Fruit fly (Drosophila melanogaster): ENCODE measurements around the gene CkIIalpha-i1.

Gene CkIIalpha-i1

DNA sequence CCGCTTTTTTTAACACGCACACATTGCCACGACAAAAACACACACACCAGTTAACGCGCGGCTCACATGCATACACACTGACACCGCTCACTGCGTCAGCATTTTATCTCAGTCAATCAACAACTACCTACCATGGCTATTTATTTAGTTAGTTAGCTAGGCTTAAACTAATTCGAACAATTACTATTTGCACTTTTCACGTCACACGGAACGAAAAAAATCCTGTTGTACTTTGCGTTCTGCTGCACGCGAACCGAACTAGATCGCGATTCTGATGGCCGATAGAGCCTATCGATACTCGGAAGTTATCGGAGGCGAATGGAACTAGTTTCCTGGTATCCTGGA is 664 bp upstream of the CkIIalpha-i1 start, which contains the start of gene fwe (continued):
- TF ChIP-seq CG3065 (GFP tag; optimal IDR thresholded peaks at IDR 0.05), result no peak
- no peak for TF ChIP-seq zf30C (GFP tag; optimal IDR thresholded peaks at IDR 0.05)
- TF ChIP-seq CG1647 (GFP tag; optimal IDR thresholded peaks at IDR 0.05), result no peak
- TF ChIP-seq CG16815 (GFP tag; optimal IDR thresholded peaks at IDR 0.05), result no peak
- peak; percentile 55 for TF ChIP-seq Med (GFP tag)
- TF ChIP-seq cg (GFP tag; optimal IDR thresholded peaks at IDR 0.05), result peak; percentile 46
- TF ChIP-seq CG6689 (GFP tag; IDR thresholded peaks at IDR 0.05), result no peak
- no peak for TF ChIP-seq CG6854 (GFP tag; optimal IDR thresholded peaks at IDR 0.05)
- no peak for TF ChIP-seq stc (GFP tag; IDR thresholded peaks at IDR 0.05)
- TF ChIP-seq sna (GFP tag; IDR thresholded peaks at IDR 0.05; ENCODE audit: partially characterized antibody), result peak; percentile 13
- no peak for TF ChIP-seq CG10979 (tag; optimal IDR thresholded peaks at IDR 0.05)
- peak; percentile 9; the same call in 1 of the 3 replicates for TF ChIP-seq hb (GFP tag; IDR thresholded peaks at IDR 0.05; ENCODE audit: partially characterized antibody)
- TF ChIP-seq knrl (GFP tag; IDR thresholded peaks at IDR 0.05; ENCODE audit: partially characterized antibody), result peak; percentile 63
- TF ChIP-seq Stat92E (GFP tag; optimal IDR thresholded peaks at IDR 0.05), result no peak
- TF ChIP-seq amos (GFP tag; IDR thresholded peaks at IDR 0.05; ENCODE audit: partially characterized antibody), result peak; percentile 88
- no peak for TF ChIP-seq CG17829 (tag; optimal IDR thresholded peaks at IDR 0.05)
- no peak for TF ChIP-seq CG5245 (GFP tag; optimal IDR thresholded peaks at IDR 0.05)
- no peak for TF ChIP-seq sim (GFP tag; IDR thresholded peaks at IDR 0.05)
- TF ChIP-seq CG2678 (tag; optimal IDR thresholded peaks at IDR 0.05), result no peak
- no peak for TF ChIP-seq ranshi (GFP tag; IDR thresholded peaks at IDR 0.05)
- peak; percentile 12; the same call in 1 of the 2 replicates for TF ChIP-seq E2f2 (GFP tag; IDR thresholded peaks at IDR 0.05)
- peak; percentile 35; the same call in 1 of the 4 replicates for TF ChIP-seq chinmo (GFP tag; IDR thresholded peaks at IDR 0.05; ENCODE audit: partially characterized antibody)
- no peak for TF ChIP-seq CG3995 (GFP tag; optimal IDR thresholded peaks at IDR 0.05)
- no peak for TF ChIP-seq CG18599 (GFP tag; optimal IDR thresholded peaks at IDR 0.05)
- peak; percentile 55; the same call in 1 of the 3 replicates for TF ChIP-seq mld (GFP tag; IDR thresholded peaks at IDR 0.05; ENCODE audit: partially characterized antibody)
- TF ChIP-seq MBD-R2 (GFP tag; IDR thresholded peaks at IDR 0.05), result peak; percentile 37; the same call in 1 of the 2 replicates
- TF ChIP-seq CG10654 (GFP tag; optimal IDR thresholded peaks at IDR 0.05), result no peak
- TF ChIP-seq CG14710 (tag; optimal IDR thresholded peaks at IDR 0.05), result no peak
- no peak for TF ChIP-seq az2 (GFP tag; optimal IDR thresholded peaks at IDR 0.05)
- peak; percentile 73 for TF ChIP-seq CG4617 (GFP tag; optimal IDR thresholded peaks at IDR 0.05; ENCODE audit: borderline replicate concordance)
- peak; percentile 32; the same call in 1 of the 3 replicates for TF ChIP-seq CG34422 (GFP tag; IDR thresholded peaks at IDR 0.05)
- no peak for TF ChIP-seq CG7556 (GFP tag; optimal IDR thresholded peaks at IDR 0.05)
- TF ChIP-seq ci (GFP tag; IDR thresholded peaks at IDR 0.05), result no peak; the same call in 2 of the 3 replicates
- TF ChIP-seq CG12236 (GFP tag; optimal IDR thresholded peaks at IDR 0.05), result no peak
- no peak for TF ChIP-seq CG4360 (GFP tag; IDR thresholded peaks at IDR 0.05)
- TF ChIP-seq zfh2 (GFP tag; optimal IDR thresholded peaks at IDR 0.05), result no peak
- no peak for TF ChIP-seq CG10959 (GFP tag; IDR thresholded peaks at IDR 0.05)
- no peak for TF ChIP-seq CG1529 (GFP tag; optimal IDR thresholded peaks at IDR 0.05)
- no peak for TF ChIP-seq CG31365 (tag; optimal IDR thresholded peaks at IDR 0.05)
- peak; percentile 80 for TF ChIP-seq Elba2 (GFP tag; optimal IDR thresholded peaks at IDR 0.05)
- no peak for TF ChIP-seq Dip3 (GFP tag; optimal IDR thresholded peaks at IDR 0.05)
- no peak for TF ChIP-seq CG5180 (GFP tag; optimal IDR thresholded peaks at IDR 0.05)
- no peak for TF ChIP-seq otp (GFP tag; IDR thresholded peaks at IDR 0.05)
- peak; percentile 2 for TF ChIP-seq gfzf (GFP tag; optimal IDR thresholded peaks at IDR 0.05)
- TF ChIP-seq CG17385 (GFP tag; optimal IDR thresholded peaks at IDR 0.05), result peak; percentile 2
- TF ChIP-seq CG11696 (GFP tag; IDR thresholded peaks at IDR 0.05), result no peak
- TF ChIP-seq Dref (GFP tag; IDR thresholded peaks at IDR 0.05), result peak; percentile 78
- TF ChIP-seq CG16813 (GFP tag; IDR thresholded peaks at IDR 0.05; ENCODE audit: partially characterized antibody), result peak; percentile 5; the same call in 2 of the 3 replicates
- TF ChIP-seq Adf1 (GFP tag; IDR thresholded peaks at IDR 0.05), result peak; percentile 29; the same call in 1 of the 2 replicates
- no peak for TF ChIP-seq CG11695 (GFP tag; IDR thresholded peaks at IDR 0.05)
